Worm (Caenorhabditis elegans): Measurements from ENCODE around the gene T05A7.11.

The T05A7.11 gene

DNA sequence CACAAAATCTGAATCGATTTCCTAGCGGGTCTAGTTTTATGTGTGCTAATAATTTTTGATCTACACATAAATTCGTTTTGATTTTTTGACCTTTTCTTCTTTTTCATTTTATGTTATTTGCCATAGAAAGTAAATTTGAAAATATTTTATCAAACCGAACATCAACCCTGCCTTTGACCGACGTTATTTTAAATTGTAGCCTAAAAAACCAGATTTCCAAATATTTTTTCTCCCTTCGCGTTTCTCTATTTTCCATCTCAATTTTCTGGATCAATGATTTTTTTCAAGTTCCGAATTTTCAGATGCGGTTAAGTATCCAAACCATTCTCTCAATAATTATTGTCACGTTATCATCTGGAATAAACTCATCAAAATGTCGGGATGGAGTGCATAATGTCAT lies 12.7 kb upstream of the T05A7.11 start, which contains the start of gene T05A7.1:
TSS of gene T05A7.1 (plus strand) at position 301 of the 400 bp plus-strand sequence.
- TF ChIP-seq hmbx-1 (tag; optimal IDR thresholded peaks at IDR 0.05), result no peak
- no peak for TF ChIP-seq hnd-1 (tag; optimal IDR thresholded peaks at IDR 0.05)
- no peak for TF ChIP-seq pes-1 (GFP tag; IDR thresholded peaks at IDR 0.05)
- no peak for TF ChIP-seq tra-4 (tag; optimal IDR thresholded peaks at IDR 0.05)
- no peak for TF ChIP-seq scrt-1 (GFP tag; IDR thresholded peaks at IDR 0.05)
- no peak for TF ChIP-seq F13C5.2 (tag; optimal IDR thresholded peaks at IDR 0.05)
- no peak for TF ChIP-seq B0310.2 (tag; optimal IDR thresholded peaks at IDR 0.05)
- no peak for TF ChIP-seq aly-1 (tag; optimal IDR thresholded peaks at IDR 0.05)
- no peak for TF ChIP-seq tbx-37 (GFP tag; conservative IDR thresholded peaks at IDR 0.05)
- TF ChIP-seq ceh-36 (tag; optimal IDR thresholded peaks at IDR 0.05), result no peak
- TF ChIP-seq sea-1 (GFP tag; conservative IDR thresholded peaks at IDR 0.05), result no peak

DNA sequence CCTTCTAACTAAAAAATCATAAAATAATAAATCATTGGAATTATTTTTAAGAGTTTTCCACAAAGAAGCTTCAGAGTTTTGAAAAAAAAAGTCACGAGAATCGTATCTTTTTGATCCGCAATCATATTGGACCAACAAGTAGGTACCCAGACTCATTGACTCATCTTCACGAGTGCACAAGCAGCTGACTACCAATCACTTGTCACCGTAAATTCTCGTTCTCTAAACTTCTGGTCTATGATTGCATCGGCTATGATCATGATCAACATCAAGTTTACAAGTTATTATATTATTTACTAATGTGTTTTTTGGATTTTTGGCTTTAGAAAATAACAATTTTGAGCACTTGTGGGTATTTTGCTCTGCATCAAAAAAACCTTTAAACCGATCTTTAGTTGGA lies 11.0 kb upstream of the T05A7.11 start:
- TF ChIP-seq hnd-1 (tag; optimal IDR thresholded peaks at IDR 0.05), result no peak
- TF ChIP-seq aly-1 (tag; optimal IDR thresholded peaks at IDR 0.05), result no peak

DNA sequence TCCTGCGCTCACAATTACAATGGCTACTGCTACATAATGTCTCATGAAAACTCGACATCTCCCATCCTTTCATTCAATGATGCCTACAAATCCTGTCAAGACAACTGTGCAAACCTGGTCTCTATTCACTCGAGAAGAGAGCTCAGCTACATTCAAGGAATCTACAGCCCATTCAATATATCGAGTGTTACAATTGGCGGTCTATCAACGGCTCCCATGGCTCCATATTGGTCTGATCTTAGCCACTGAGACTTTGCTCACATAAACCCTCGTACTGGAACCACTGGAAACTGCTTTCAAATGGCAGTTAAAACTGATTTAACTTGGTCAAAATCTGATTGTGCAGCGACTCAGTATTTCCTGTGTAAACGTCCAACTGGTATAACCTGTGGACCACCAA lies 10.2 kb upstream of the T05A7.11 start, which contains the start of gene T05A7.3:
TSS of gene T05A7.3 (plus strand) at position 301 of the 400 bp plus-strand sequence.
- TF ChIP-seq aly-1 (tag; optimal IDR thresholded peaks at IDR 0.05), result no peak
- TF ChIP-seq ets-7 (tag; optimal IDR thresholded peaks at IDR 0.05), result no peak
- TF ChIP-seq tra-4 (tag; optimal IDR thresholded peaks at IDR 0.05), result no peak
- no peak for TF ChIP-seq pes-1 (GFP tag; IDR thresholded peaks at IDR 0.05)
- no peak for TF ChIP-seq ceh-36 (tag; optimal IDR thresholded peaks at IDR 0.05)
- no peak for TF ChIP-seq hnd-1 (tag; optimal IDR thresholded peaks at IDR 0.05)
- no peak for TF ChIP-seq tbx-37 (GFP tag; conservative IDR thresholded peaks at IDR 0.05)
- TF ChIP-seq flt-1 (GFP tag; IDR thresholded peaks at IDR 0.05), result no peak
- no peak for TF ChIP-seq ceh-13 (GFP tag; optimal IDR thresholded peaks at IDR 0.05)
- no peak for TF ChIP-seq ama-1 (optimal IDR thresholded peaks at IDR 0.05)
- no peak for TF ChIP-seq F13C5.2 (tag; optimal IDR thresholded peaks at IDR 0.05)

DNA sequence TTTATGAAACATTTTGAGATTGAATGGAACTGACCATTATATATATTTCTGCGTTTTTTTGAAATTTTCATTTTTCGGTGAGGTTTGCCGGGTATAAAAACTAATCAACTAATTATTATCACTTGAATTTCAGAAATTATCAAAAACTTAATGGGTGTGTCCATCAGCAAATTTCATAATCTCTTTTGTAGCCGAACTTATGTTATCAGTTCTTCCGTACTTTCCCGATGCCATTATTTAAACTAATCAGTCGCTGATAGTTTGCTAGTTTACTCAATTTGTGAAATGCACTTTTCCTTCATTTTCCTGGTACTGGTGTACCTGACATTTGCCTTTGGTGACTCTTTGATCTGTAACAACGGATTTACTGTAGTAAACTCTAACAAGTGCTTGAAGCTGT lies 8.9 kb upstream of the T05A7.11 start:
- TF ChIP-seq flt-1 (GFP tag; IDR thresholded peaks at IDR 0.05) (no peak), sea-1 (GFP tag; conservative IDR thresholded peaks at IDR 0.05) (no peak), aly-1 (tag; optimal IDR thresholded peaks at IDR 0.05) (no peak), scrt-1 (GFP tag; IDR thresholded peaks at IDR 0.05) (no peak), ama-1 (optimal IDR thresholded peaks at IDR 0.05) (no peak)

DNA sequence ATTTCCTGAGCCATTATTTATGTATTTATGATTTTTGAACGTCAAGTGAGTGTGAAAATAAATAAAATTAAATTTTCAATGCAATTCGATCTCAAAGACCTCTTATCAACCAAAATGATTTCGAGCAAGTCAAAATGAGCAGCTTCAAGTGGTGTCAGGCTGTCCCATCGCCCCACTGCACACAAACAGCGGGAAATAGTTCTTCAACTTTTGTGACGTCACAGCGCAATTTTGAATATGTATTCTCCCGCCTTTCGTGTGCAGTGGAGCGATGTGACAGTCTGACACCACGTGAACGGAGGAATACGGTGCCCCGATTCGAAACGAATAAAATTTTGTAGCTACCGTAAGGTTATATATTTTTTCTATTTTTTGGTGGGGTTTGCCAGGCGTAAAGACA lies 8.4 kb upstream of the T05A7.11 start:
- no peak for TF ChIP-seq B0310.2 (tag; optimal IDR thresholded peaks at IDR 0.05)
- no peak for TF ChIP-seq scrt-1 (GFP tag; IDR thresholded peaks at IDR 0.05)
- TF ChIP-seq tbx-11 (GFP tag; IDR thresholded peaks at IDR 0.05), result no peak
- TF ChIP-seq ets-7 (tag; optimal IDR thresholded peaks at IDR 0.05), result no peak
- no peak for TF ChIP-seq aly-1 (tag; optimal IDR thresholded peaks at IDR 0.05)
- no peak for TF ChIP-seq flt-1 (GFP tag; IDR thresholded peaks at IDR 0.05)
- TF ChIP-seq ama-1 (optimal IDR thresholded peaks at IDR 0.05), result no peak
- no peak for TF ChIP-seq hmg-4 (GFP tag; optimal IDR thresholded peaks at IDR 0.05)
- TF ChIP-seq hnd-1 (tag; optimal IDR thresholded peaks at IDR 0.05), result no peak
- no peak for TF ChIP-seq ceh-13 (GFP tag; optimal IDR thresholded peaks at IDR 0.05)
- TF ChIP-seq F13C5.2 (tag; optimal IDR thresholded peaks at IDR 0.05), result no peak
- TF ChIP-seq hmbx-1 (tag; optimal IDR thresholded peaks at IDR 0.05), result no peak
- no peak for TF ChIP-seq tbx-37 (GFP tag; conservative IDR thresholded peaks at IDR 0.05)
- TF ChIP-seq pes-1 (GFP tag; IDR thresholded peaks at IDR 0.05), result no peak
- TF ChIP-seq ceh-36 (tag; optimal IDR thresholded peaks at IDR 0.05), result no peak
- no peak for TF ChIP-seq sea-1 (GFP tag; conservative IDR thresholded peaks at IDR 0.05)

DNA sequence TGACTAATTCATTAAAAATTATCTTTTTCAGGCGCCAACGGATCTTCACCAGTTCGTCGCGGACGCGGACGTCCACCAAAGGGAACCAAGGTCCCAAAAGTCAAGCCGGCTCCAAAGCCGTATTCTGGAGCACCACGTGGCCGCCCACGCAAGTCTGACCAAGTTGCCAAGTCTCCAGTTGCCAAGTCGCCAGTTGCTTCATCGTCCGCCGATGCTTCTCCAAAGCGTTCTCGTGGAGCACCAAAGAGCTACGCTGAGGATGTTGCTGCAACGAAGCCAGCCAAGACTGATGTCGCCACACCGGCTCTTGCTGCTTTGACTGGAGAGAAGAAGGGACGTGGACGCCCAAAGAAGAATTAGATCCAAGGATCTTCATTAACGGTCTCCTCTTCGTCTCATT lies 8.0 kb upstream of the T05A7.11 start:
- TF ChIP-seq aly-1 (tag; optimal IDR thresholded peaks at IDR 0.05) (no peak), ceh-13 (GFP tag; optimal IDR thresholded peaks at IDR 0.05) (no peak), flt-1 (GFP tag; IDR thresholded peaks at IDR 0.05) (no peak), ama-1 (optimal IDR thresholded peaks at IDR 0.05) (no peak), tra-4 (tag; optimal IDR thresholded peaks at IDR 0.05) (no peak)

DNA sequence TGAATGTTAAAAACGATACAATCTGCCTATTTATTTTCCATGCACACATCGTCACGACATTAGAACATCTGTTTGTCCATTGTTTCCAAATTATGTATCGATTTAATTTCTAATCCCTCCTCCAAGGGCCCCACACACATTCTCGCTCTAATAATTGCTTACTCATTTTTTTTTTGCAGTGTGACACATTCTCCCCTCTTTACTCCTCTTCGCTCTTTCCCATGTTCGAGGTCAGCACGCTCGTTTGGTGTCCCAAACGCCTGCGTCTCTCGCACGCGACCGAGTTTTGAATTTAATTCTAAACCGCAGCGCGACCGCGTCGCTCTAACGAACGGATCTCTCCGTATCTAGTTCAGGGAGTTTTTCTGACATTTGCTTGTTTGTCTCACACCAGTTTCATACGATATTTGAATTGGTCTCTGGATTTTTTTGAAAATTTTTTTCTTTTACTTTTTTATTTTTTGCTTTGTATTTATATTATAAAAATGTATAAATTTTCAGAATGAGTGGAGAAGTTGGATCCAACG lies 7.4 kb upstream of the T05A7.11 start, which contains the start of the genes clec-140 and hmg-11:
TSS of gene clec-140 (plus strand) at position 477 of the 527 bp plus-strand sequence.
TSS of gene hmg-11 (plus strand) at position 502 of the 527 bp plus-strand sequence.
- no peak for TF ChIP-seq tbx-11 (GFP tag; IDR thresholded peaks at IDR 0.05)
- no peak for TF ChIP-seq hmbx-1 (tag; optimal IDR thresholded peaks at IDR 0.05)
- peak; percentile 49 for TF ChIP-seq F13C5.2 (tag; optimal IDR thresholded peaks at IDR 0.05)
- no peak for TF ChIP-seq scrt-1 (GFP tag; IDR thresholded peaks at IDR 0.05)
- no peak for TF ChIP-seq flt-1 (GFP tag; IDR thresholded peaks at IDR 0.05)
- peak; percentile 25 for TF ChIP-seq hmg-4 (GFP tag; optimal IDR thresholded peaks at IDR 0.05)
- TF ChIP-seq pes-1 (GFP tag; IDR thresholded peaks at IDR 0.05), result no peak
- no peak for TF ChIP-seq hnd-1 (tag; optimal IDR thresholded peaks at IDR 0.05)

DNA sequence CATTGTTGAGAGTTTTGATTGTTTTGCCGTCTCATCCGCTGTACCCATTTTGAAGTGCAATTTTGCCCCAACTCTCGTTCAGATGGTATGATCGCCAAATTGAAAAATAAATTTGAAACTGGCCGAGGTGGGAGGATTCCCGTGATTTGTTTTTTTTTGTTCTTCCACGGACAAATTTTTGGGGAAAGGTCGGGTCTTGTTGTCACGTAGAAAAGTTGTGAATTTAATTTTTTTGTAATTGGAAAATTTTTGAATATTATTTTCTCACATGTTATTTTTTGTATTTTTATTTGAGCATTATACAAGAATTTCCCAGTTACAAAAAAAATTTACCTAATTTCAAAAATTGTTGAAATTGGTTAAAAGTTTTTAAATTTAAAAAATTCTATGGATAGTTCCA lies 6.4 kb upstream of the T05A7.11 start, which contains the start of gene T05A7.6:
TSS of gene T05A7.6 (minus strand) at position 101 of the 400 bp plus-strand sequence.
- TF ChIP-seq F13C5.2 (tag; optimal IDR thresholded peaks at IDR 0.05) (no peak), tra-4 (tag; optimal IDR thresholded peaks at IDR 0.05) (no peak), pes-1 (GFP tag; IDR thresholded peaks at IDR 0.05) (no peak), ceh-36 (tag; optimal IDR thresholded peaks at IDR 0.05) (no peak), hmg-4 (GFP tag; optimal IDR thresholded peaks at IDR 0.05) (no peak), ceh-13 (GFP tag; optimal IDR thresholded peaks at IDR 0.05) (no peak), hnd-1 (tag; optimal IDR thresholded peaks at IDR 0.05) (no peak), B0310.2 (tag; optimal IDR thresholded peaks at IDR 0.05) (no peak)
